Worm (Caenorhabditis elegans): ENCODE data around the gene elf-1.

DNA sequence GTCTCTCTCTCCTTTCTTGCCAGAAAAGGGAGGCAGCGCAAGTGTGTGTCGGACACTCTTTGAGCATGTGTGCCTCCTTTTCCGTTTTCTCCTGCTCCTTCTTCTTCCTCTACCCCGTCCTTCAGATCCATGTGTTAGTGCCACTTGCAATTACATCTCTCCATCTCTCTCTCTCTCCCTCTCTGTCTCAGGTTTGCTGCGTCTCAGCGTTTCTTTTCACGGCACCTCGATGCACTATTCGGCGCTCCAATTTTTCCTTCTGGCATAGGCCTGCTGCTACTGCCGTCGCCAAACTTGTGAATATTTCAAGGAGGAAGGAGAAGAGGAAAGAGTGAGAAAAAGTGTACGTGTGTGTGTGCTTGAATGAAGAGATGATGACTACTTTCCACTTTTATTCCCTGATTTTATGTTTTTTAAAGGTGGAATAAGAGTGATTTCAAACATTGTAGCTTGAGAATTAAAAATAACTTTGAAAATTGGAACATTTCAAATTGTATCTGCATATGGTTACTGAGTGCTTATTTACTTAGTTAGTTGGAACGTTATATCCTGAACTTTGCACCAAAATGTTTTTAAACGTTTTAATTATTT, 20.6 kb upstream of the elf-1 start, which contains the start of gene W02B3.3:
- TF ChIP-seq med-1 (GFP tag; optimal IDR thresholded peaks at IDR 0.05; ENCODE audit: insufficient read depth) (no peak), T22C8.4 (GFP tag; IDR thresholded peaks at IDR 0.05) (no peak), klf-2 (GFP tag; conservative IDR thresholded peaks at IDR 0.05) (no peak), ztf-29 (GFP tag; IDR thresholded peaks at IDR 0.05) (no peak), cog-1 (tag; optimal IDR thresholded peaks at IDR 0.05) (peak; percentile 42), tab-1 (GFP tag; IDR thresholded peaks at IDR 0.05) (no peak), flt-1 (GFP tag; IDR thresholded peaks at IDR 0.05) (no peak)
